Worm (Caenorhabditis elegans) whole organism, L1 larva: Measurements from ENCODE around the gene pat-2.

ENCODE experiments used
- lin-13 ChIP-seq: fragments of 150-350 bp; optimal IDR thresholded peaks from 2 replicates; lab custom pipeline; 2014; ENCODE audit warnings: missing biosample characterization, missing genetic modification reagents, missing genetic modification characterization
- lin-35 ChIP-seq, 2 experiments: fragments of 150-350 bp; optimal IDR thresholded peaks; 2 replicates each; lab custom pipeline; 2014; ENCODE audit warnings: missing biosample characterization in 2 of 2, missing genetic modification characterization in 2 of 2, missing genetic modification reagents in 2 of 2

- TF ChIP-seq lin-13 (GFP tag; lab: Kevin White, UChicago): no peak
- TF ChIP-seq lin-35 (GFP tag; optimal IDR thresholded peaks at IDR 0.05; lab: Kevin White, UChicago): no peak
Observed at ce11 chrIII:8784500-8784899, 34.2 kb upstream of the pat-2 start.
